Fruit fly (Drosophila melanogaster) whole organism, embryonic: ENCODE measurements around the gene cdi.

Experiments
- Aef1 ChIP-seq: fragments of 200-800 bp; sonication (Bioruptor generic); IDR thresholded peaks from 3 replicates; pipeline ENCODE4 v1.3.6; 2022; ENCODE audit warnings: missing biosample characterization, missing genetic modification characterization
- Atf3 ChIP-seq: fragments of 200-800 bp; sonication (Bioruptor generic); optimal IDR thresholded peaks from 3 replicates; lab custom pipeline; 2016; ENCODE audit warnings: missing biosample characterization, missing genetic modification characterization
- Atf6 ChIP-seq: fragments of 200-800 bp; sonication (Bioruptor generic); IDR thresholded peaks from 2 replicates; pipeline ENCODE4 v1.3.6; 2022; ENCODE audit warnings: missing biosample characterization, missing genetic modification characterization
- Blimp-1 ChIP-seq: fragments of 200-800 bp; sonication (Bioruptor generic); optimal IDR thresholded peaks from 3 replicates; lab custom pipeline; 2018; ENCODE audit warnings: missing biosample characterization, missing genetic modification characterization, mild to moderate bottlenecking, moderate library complexity, missing genetic modification reagents
- CG15696 ChIP-seq: fragments of 200-800 bp; sonication (Bioruptor generic); optimal IDR thresholded peaks from 2 replicates; lab custom pipeline; 2019; ENCODE audit warnings: missing biosample characterization, mild to moderate bottlenecking, missing genetic modification characterization, moderate library complexity
- CG17385 ChIP-seq: fragments of 200-800 bp; sonication (Bioruptor generic); optimal IDR thresholded peaks from 3 replicates; lab custom pipeline; 2018; ENCODE audit warnings: missing biosample characterization, mild to moderate bottlenecking, missing genetic modification characterization
- CG18476 ChIP-seq: fragments of 200-800 bp; sonication (Bioruptor generic); optimal IDR thresholded peaks from 2 replicates; lab custom pipeline; 2016; ENCODE audit warnings: missing biosample characterization, mild to moderate bottlenecking, missing genetic modification characterization
- CG2199 ChIP-seq: fragments of 200-800 bp; sonication (Bioruptor generic); IDR thresholded peaks from 3 replicates; pipeline ENCODE4 v1.3.6; 2022; ENCODE audit warnings: missing biosample characterization, missing genetic modification characterization
- CG31388 ChIP-seq: fragments of 200-800 bp; sonication (Bioruptor generic); optimal IDR thresholded peaks from 2 replicates; lab custom pipeline; 2016; ENCODE audit warnings: missing biosample characterization, missing genetic modification characterization
- CG4360 ChIP-seq: fragments of 200-800 bp; sonication (Bioruptor generic); IDR thresholded peaks from 2 replicates; pipeline ENCODE4 v1.3.6; 2022; ENCODE audit warnings: missing biosample characterization, missing genetic modification characterization
- CG6689 ChIP-seq: fragments of 200-800 bp; sonication (Bioruptor generic); IDR thresholded peaks from 2 replicates; pipeline ENCODE4 v1.3.6; 2022; ENCODE audit warnings: missing biosample characterization, missing genetic modification characterization
- CG7556 ChIP-seq: fragments of 200-800 bp; sonication (Bioruptor generic); optimal IDR thresholded peaks from 2 replicates; lab custom pipeline; 2017; ENCODE audit warnings: missing biosample characterization, mild to moderate bottlenecking, missing genetic modification characterization
- CG9609 ChIP-seq: fragments of 200-800 bp; sonication (Bioruptor generic); optimal IDR thresholded peaks from 3 replicates; lab custom pipeline; 2016; ENCODE audit warnings: missing biosample characterization, missing genetic modification characterization
- E2f1 ChIP-seq: fragments of 200-800 bp; sonication (Bioruptor generic); IDR thresholded peaks from 2 replicates; pipeline ENCODE4 v1.3.6; 2022; ENCODE audit warnings: missing biosample characterization, missing genetic modification characterization
- Ets65A ChIP-seq: fragments of 200-800 bp; sonication (Bioruptor generic); peaks from one replicate; lab custom pipeline; 2016; ENCODE audit warnings: missing biosample characterization, missing genetic modification characterization
- Ets97D ChIP-seq: fragments of 200-800 bp; sonication (Bioruptor generic); optimal IDR thresholded peaks from 3 replicates; lab custom pipeline; 2016; ENCODE audit warnings: missing biosample characterization, missing genetic modification characterization
- Fer1 ChIP-seq: fragments of 200-800 bp; sonication (Bioruptor generic); optimal IDR thresholded peaks from 2 replicates; lab custom pipeline; 2017; ENCODE audit warnings: missing biosample characterization, mild to moderate bottlenecking, missing genetic modification characterization
- GATAe ChIP-seq: fragments of 200-800 bp; sonication (Bioruptor generic); conservative IDR thresholded peaks from 2 replicates; pipeline ENCODE4 v1.3.6; 2022; ENCODE audit warnings: missing biosample characterization, missing genetic modification characterization
- HHEX ChIP-seq: fragments of 200-800 bp; sonication (Bioruptor generic); optimal IDR thresholded peaks from 3 replicates; lab custom pipeline; 2017; ENCODE audit warnings: missing biosample characterization, mild to moderate bottlenecking, missing genetic modification characterization, missing genetic modification reagents
- HmgD ChIP-seq: fragments of 200-800 bp; sonication (Bioruptor generic); optimal IDR thresholded peaks from 3 replicates; lab custom pipeline; 2016; ENCODE audit warnings: missing biosample characterization, missing genetic modification characterization
- HmgZ ChIP-seq: fragments of 200-800 bp; sonication (Bioruptor generic); optimal IDR thresholded peaks from 2 replicates; lab custom pipeline; 2018; ENCODE audit warnings: missing biosample characterization, mild to moderate bottlenecking, missing genetic modification characterization
- Hr78 ChIP-seq, 2 experiments: fragments of 200-800 bp in 1 of 2; fragments of >200 bp in 1 of 2; sonication (Bioruptor generic) in 1 of 2; optimal IDR thresholded peaks; 2 replicates each; lab custom pipeline; 2017 to 2019; ENCODE audit warnings: missing biosample characterization in 2 of 2, missing genetic modification characterization in 2 of 2, mild to moderate bottlenecking in 1 of 2, moderate library complexity in 1 of 2
- Med ChIP-seq: fragments of 200-800 bp; sonication (Bioruptor generic); peaks from one replicate; lab custom pipeline; 2016; ENCODE audit warnings: missing biosample characterization, missing genetic modification characterization, mild to moderate bottlenecking, inconsistent platforms, moderate library complexity
- Nf-YA ChIP-seq: fragments of 200-800 bp; sonication (Bioruptor generic); IDR thresholded peaks from 2 replicates; pipeline ENCODE4 v1.3.6; 2022; ENCODE audit warnings: missing biosample characterization, missing genetic modification characterization
- Pdp1 ChIP-seq, 2 experiments: fragments of 200-800 bp; sonication (Bioruptor generic); optimal IDR thresholded peaks; 3 replicates each; lab custom pipeline; 2016; ENCODE audit warnings: missing biosample characterization in 2 of 2, missing genetic modification characterization in 2 of 2, mild to moderate bottlenecking in 1 of 2, moderate library complexity in 1 of 2
- Sin3A ChIP-seq: fragments of >200 bp; optimal IDR thresholded peaks from 2 replicates; lab custom pipeline; 2018
- Sox102F ChIP-seq: fragments of 200-800 bp; sonication (Bioruptor generic); optimal IDR thresholded peaks from 2 replicates; lab custom pipeline; 2018; ENCODE audit warnings: missing biosample characterization, mild to moderate bottlenecking, missing genetic modification characterization, moderate library complexity
- Xrp1 ChIP-seq: fragments of 200-800 bp; sonication (Bioruptor generic); IDR thresholded peaks from 2 replicates; pipeline ENCODE4 v1.3.6; 2022; ENCODE audit warnings: missing biosample characterization, missing genetic modification characterization
- ase ChIP-seq: fragments of 200-800 bp; sonication (Bioruptor generic); IDR thresholded peaks from 3 replicates; pipeline ENCODE4 v1.3.6; 2022; ENCODE audit warnings: missing biosample characterization, missing genetic modification characterization
- ash1 ChIP-seq: fragments of 200-800 bp; sonication (Bioruptor generic); optimal IDR thresholded peaks from 2 replicates; lab custom pipeline; 2018; ENCODE audit warnings: missing biosample characterization, mild to moderate bottlenecking, missing genetic modification characterization
- caup ChIP-seq: fragments of 200-800 bp; sonication (Bioruptor generic); optimal IDR thresholded peaks from 3 replicates; lab custom pipeline; 2017; ENCODE audit warnings: missing biosample characterization, mild to moderate bottlenecking, missing genetic modification characterization, moderate library complexity; ENCODE audit not compliant: severe bottlenecking
- cwo ChIP-seq: fragments of 200-800 bp; sonication (Bioruptor generic); optimal IDR thresholded peaks from 3 replicates; lab custom pipeline; 2017; ENCODE audit warnings: missing biosample characterization, missing genetic modification characterization, mild to moderate bottlenecking, moderate library complexity, missing genetic modification reagents
- ftz-f1 ChIP-seq: fragments of 200-800 bp; sonication (Bioruptor generic); optimal IDR thresholded peaks from 2 replicates; lab custom pipeline; 2016; ENCODE audit warnings: missing biosample characterization, missing genetic modification characterization
- hth ChIP-seq: fragments of >200 bp; optimal IDR thresholded peaks from 2 replicates; lab custom pipeline; 2017; ENCODE audit warnings: inconsistent platforms
- knrl ChIP-seq: fragments of 200-800 bp; sonication (Bioruptor generic); IDR thresholded peaks from 3 replicates; pipeline ENCODE4 v1.3.6; 2022; ENCODE audit warnings: missing biosample characterization, missing genetic modification characterization; ENCODE audit not compliant: partially characterized antibody
- lilli ChIP-seq: fragments of 200-800 bp; sonication (Bioruptor generic); optimal IDR thresholded peaks from 3 replicates; lab custom pipeline; 2016; ENCODE audit warnings: missing biosample characterization, missing genetic modification characterization
- lola ChIP-seq, 3 experiments: fragments of >200 bp in 2 of 3; fragments of 200-800 bp in 1 of 3; sonication (Bioruptor generic) in 1 of 3; optimal IDR thresholded peaks; 2 replicates each; lab custom pipeline; 2017 to 2019; ENCODE audit warnings: missing biosample characterization in 3 of 3, missing genetic modification characterization in 3 of 3, mild to moderate bottlenecking in 1 of 3, moderate library complexity in 1 of 3
- mirr ChIP-seq: fragments of 200-800 bp; sonication (Bioruptor generic); optimal IDR thresholded peaks from 3 replicates; lab custom pipeline; 2018; ENCODE audit warnings: missing biosample characterization, mild to moderate bottlenecking, missing genetic modification characterization
- org-1 ChIP-seq: fragments of 200-800 bp; sonication (Bioruptor generic); optimal IDR thresholded peaks from 2 replicates; lab custom pipeline; 2017; ENCODE audit warnings: missing biosample characterization, missing genetic modification characterization
- pan ChIP-seq, 4 experiments: fragments of >200 bp in 3 of 4; fragments of 200-800 bp in 1 of 4; sonication (Bioruptor generic) in 1 of 4; optimal IDR thresholded peaks in 3 of 4; IDR thresholded peaks in 1 of 4; 2 replicates each; pipeline versions ENCODE4 v1.3.6 to Lab custom; 2017 to 2022; ENCODE audit warnings: missing biosample characterization in 2 of 4, missing genetic modification characterization in 2 of 4, mixed read lengths in 1 of 4
- pros ChIP-seq: fragments of 200-800 bp; sonication (Bioruptor generic); optimal IDR thresholded peaks from 3 replicates; lab custom pipeline; 2019; ENCODE audit warnings: missing biosample characterization, mild to moderate bottlenecking, missing genetic modification characterization, moderate library complexity
- sd ChIP-seq: fragments of 200-800 bp; sonication (Bioruptor generic); optimal IDR thresholded peaks from 3 replicates; lab custom pipeline; 2018; ENCODE audit warnings: missing biosample characterization, mild to moderate bottlenecking, missing genetic modification characterization, moderate library complexity
- sqz ChIP-seq: fragments of 200-800 bp; sonication (Bioruptor generic); optimal IDR thresholded peaks from 3 replicates; lab custom pipeline; 2018; ENCODE audit warnings: missing biosample characterization, mild to moderate bottlenecking, missing genetic modification characterization
- sr ChIP-seq: fragments of 200-800 bp; sonication (Bioruptor generic); IDR thresholded peaks from 3 replicates; pipeline ENCODE4 v1.3.6; 2022; ENCODE audit warnings: missing biosample characterization, missing genetic modification characterization
- tna ChIP-seq: fragments of 200-800 bp; sonication (Bioruptor generic); IDR thresholded peaks from 2 replicates; pipeline ENCODE4 v1.3.6; 2022; ENCODE audit warnings: missing biosample characterization, missing genetic modification characterization; ENCODE audit not compliant: partially characterized antibody
- vnd ChIP-seq: fragments of 200-800 bp; sonication (Bioruptor generic); IDR thresholded peaks from 3 replicates; pipeline ENCODE4 v1.3.6; 2022; ENCODE audit warnings: missing biosample characterization, missing genetic modification characterization; ENCODE audit not compliant: partially characterized antibody

The cdi gene

DNA sequence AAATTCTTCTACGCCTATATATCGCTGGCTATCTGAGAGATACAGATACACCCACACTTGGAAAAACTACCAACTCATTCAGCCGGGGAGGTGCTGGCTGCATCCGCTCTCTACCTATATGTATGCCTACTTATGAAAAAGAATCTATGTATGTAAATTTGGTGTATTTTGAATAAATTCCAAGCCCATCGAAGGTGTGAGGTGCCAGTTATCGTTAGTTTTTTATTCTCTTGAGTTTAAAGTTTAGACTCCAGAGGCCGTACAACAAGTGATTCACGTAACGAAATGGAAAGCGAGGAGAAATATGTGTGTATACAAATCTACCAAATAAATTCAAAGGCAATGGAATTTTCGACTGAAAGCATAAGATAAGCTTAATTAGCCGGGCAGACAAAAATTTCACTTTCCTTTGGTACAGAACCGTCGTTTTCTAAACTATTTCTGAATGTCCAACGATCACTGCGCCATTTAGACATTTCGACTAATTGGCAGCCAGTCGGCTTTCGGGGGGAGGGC, 2.3 kb downstream of the cdi start (continued):
- peak; percentile 91 for TF ChIP-seq sd

dm6 chr3R:19090983-19091748, 2.9 kb downstream of the cdi start:
- no peak for TF ChIP-seq ash1
- no peak for TF ChIP-seq CG31388 (GFP tag; lab: Kevin White, UChicago)
- 0 out of 2 replicates have a peak, but pooled peaks have one; percentile 29 for TF ChIP-seq tna
- peak in 1 of 2 experiments; percentile 94 for TF ChIP-seq Hr78 (GFP tag; optimal IDR thresholded peaks at IDR 0.05; lab: Kevin White, UChicago)
- TF ChIP-seq pros (GFP tag; lab: Kevin White, UChicago): peak; percentile 58
- peak; percentile 86 for TF ChIP-seq Blimp-1 (GFP tag; lab: Kevin White, UChicago)
- no peak for TF ChIP-seq E2f1
- peak; percentile 44 for TF ChIP-seq sqz
- TF ChIP-seq CG15696 (tag; lab: Kevin White, UChicago): no peak
- TF ChIP-seq Aef1 (GFP tag; lab: Robert Waterston, UW): no peak
- TF ChIP-seq Xrp1 (GFP tag; lab: Robert Waterston, UW): no peak
- TF ChIP-seq CG9609 (GFP tag; lab: Kevin White, UChicago): no peak
- no peak for TF ChIP-seq knrl (GFP tag; lab: Robert Waterston, UW)
- peak; percentile 61 for TF ChIP-seq CG17385
- peak; percentile 18 for TF ChIP-seq Med (GFP tag; lab: Kevin White, UChicago)
- TF ChIP-seq CG4360 (GFP tag; lab: Robert Waterston, UW): peak; percentile 63
- 0 out of 3 replicates have a peak, but pooled peaks have one; percentile 43 for TF ChIP-seq sr
- TF ChIP-seq Atf6 (GFP tag; lab: Robert Waterston, UW): no peak
- TF ChIP-seq Ets97D: no peak
- TF ChIP-seq CG18476 (GFP tag; lab: Kevin White, UChicago): no peak
- no peak for TF ChIP-seq lola (GFP tag; optimal IDR thresholded peaks at IDR 0.05; lab: Kevin White, UChicago)
- peak; percentile 72; the same call in 2 of the 3 replicates for TF ChIP-seq CG2199 (GFP tag; lab: Robert Waterston, UW)
- no peak for TF ChIP-seq CG7556 (GFP tag; lab: Kevin White, UChicago)

DNA sequence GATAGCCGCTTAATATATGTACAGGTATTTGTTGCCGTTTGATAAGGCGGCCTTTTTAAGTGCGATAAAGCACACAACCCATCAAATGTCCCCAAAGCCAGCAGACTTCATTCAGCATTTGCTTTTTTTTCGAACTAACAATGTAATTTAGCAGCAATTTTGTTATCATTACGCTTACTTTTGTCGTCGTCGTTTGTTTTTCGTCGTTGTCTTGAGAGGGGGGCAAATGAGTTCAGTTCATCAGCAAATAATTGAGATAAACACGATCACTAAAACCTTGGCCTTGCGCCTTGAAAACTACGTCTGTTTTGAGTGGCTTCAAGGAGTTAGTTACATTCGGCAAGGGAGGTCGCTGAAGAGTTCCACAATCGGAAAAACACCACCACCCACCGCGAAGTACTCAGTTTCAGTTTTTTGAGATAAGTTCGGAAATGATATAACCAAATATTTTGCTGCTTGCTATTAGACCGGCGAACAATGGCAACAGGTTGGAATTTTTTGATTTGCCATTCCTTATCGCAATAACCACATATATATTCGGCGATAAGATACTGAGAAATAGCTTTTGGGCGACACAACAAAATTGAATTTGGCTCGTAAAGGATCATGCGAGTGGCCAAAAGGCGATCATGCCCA, 5.0 kb downstream of the cdi start:
- no peak for TF ChIP-seq hth (lab: Kevin White, UChicago)
- TF ChIP-seq caup (GFP tag; lab: Kevin White, UChicago): peak; percentile 16
- no peak for TF ChIP-seq Ets65A (GFP tag; lab: Kevin White, UChicago)
- TF ChIP-seq ase (GFP tag; lab: Robert Waterston, UW): no peak
- peak; percentile 56 for TF ChIP-seq mirr (GFP tag; lab: Kevin White, UChicago)
- TF ChIP-seq Pdp1 (GFP tag; optimal IDR thresholded peaks at IDR 0.05; lab: Kevin White, UChicago): peak in 1 of 2 experiments; percentile 68
- no peak for TF ChIP-seq Atf3 (GFP tag; lab: Kevin White, UChicago)
- no peak for TF ChIP-seq vnd (GFP tag; lab: Robert Waterston, UW)
- TF ChIP-seq Fer1: peak; percentile 28
- TF ChIP-seq ftz-f1 (GFP tag; lab: Kevin White, UChicago): peak; percentile 10
- TF ChIP-seq Nf-YA (GFP tag; lab: Robert Waterston, UW): no peak
- no peak for TF ChIP-seq Sin3A (lab: Kevin White, UChicago)
- TF ChIP-seq Sox102F: no peak
- peak; percentile 20 for TF ChIP-seq cwo (GFP tag; lab: Kevin White, UChicago)
- TF ChIP-seq GATAe (GFP tag; lab: Robert Waterston, UW): peak; percentile 44; the same call in 1 of the 2 replicates
- no peak for TF ChIP-seq lilli (GFP tag; lab: Kevin White, UChicago)
- no peak for TF ChIP-seq pan (optimal IDR thresholded peaks at IDR 0.05; lab: Kevin White, UChicago)
- TF ChIP-seq pan (GFP tag; optimal IDR thresholded peaks at IDR 0.05 in 1 of 2, IDR thresholded peaks at IDR 0.05 in 1 of 2): peak in 1 of 2 experiments; percentile 16
- TF ChIP-seq HHEX: no peak
- no peak for TF ChIP-seq org-1 (GFP tag; lab: Kevin White, UChicago)
- no peak for TF ChIP-seq CG6689 (GFP tag; lab: Robert Waterston, UW)
- TF ChIP-seq HmgZ (tag; lab: Kevin White, UChicago): peak; percentile 11
- TF ChIP-seq HmgD: no peak
